Fruit fly (Drosophila melanogaster) whole organism: ENCODE data around the gene CG31624.

ENCODE experiments used
- CG8478 ChIP-seq: fragments of >200 bp; optimal IDR thresholded peaks from 2 replicates; lab custom pipeline; 2018; ENCODE audit warnings: inconsistent platforms
- Dll ChIP-seq: fragments of >200 bp; optimal IDR thresholded peaks from 2 replicates; lab custom pipeline; 2017
- EcR ChIP-seq, 2 experiments: fragments of >200 bp; optimal IDR thresholded peaks; 2 replicates each; lab custom pipeline; 2017; ENCODE audit warnings: missing biosample characterization in 2 of 2, missing genetic modification characterization in 2 of 2, missing genetic modification reagents in 2 of 2
- pan ChIP-seq: fragments of >200 bp; optimal IDR thresholded peaks from 2 replicates; lab custom pipeline; 2017
- psq ChIP-seq: fragments of >200 bp; optimal IDR thresholded peaks from 2 replicates; lab custom pipeline; 2017
- usp ChIP-seq: fragments of >200 bp; optimal IDR thresholded peaks from 2 replicates; lab custom pipeline; 2017; ENCODE audit warnings: missing biosample characterization, missing genetic modification characterization, mixed read lengths

dm6 chr2L:21169863-21170262, 30.3 kb downstream of the CG31624 start:
- TF ChIP-seq pan (lab: Kevin White, UChicago) (no peak), psq (lab: Kevin White, UChicago) (no peak), CG8478 (lab: Kevin White, UChicago) (no peak), Dll (lab: Kevin White, UChicago) (no peak), usp (no peak), EcR (GFP tag; optimal IDR thresholded peaks at IDR 0.05; lab: Kevin White, UChicago) (no peak)
